Worm (Caenorhabditis elegans) whole organism, late embryonic: ENCODE measurements around the gene dhs-13.
A peak's percentile ranks its signal among the peaks of the same experiment; 100 is the strongest.

Experiments
- C08G9.2 ChIP-seq: sonication (generic microtip); optimal IDR thresholded peaks from 2 replicates; lab custom pipeline; 2016; ENCODE audit warnings: mild to moderate bottlenecking, missing genetic modification characterization, moderate library complexity, missing compliant biosample characterization
- F13H6.1 ChIP-seq: sonication (generic microtip); optimal IDR thresholded peaks from 2 replicates; lab custom pipeline; 2016; ENCODE audit warnings: missing genetic modification characterization, missing compliant biosample characterization
- K02D7.2 ChIP-seq: sonication (generic microtip); optimal IDR thresholded peaks from 2 replicates; lab custom pipeline; 2017; ENCODE audit warnings: mild to moderate bottlenecking, missing genetic modification characterization, missing compliant biosample characterization
- T23F11.4 ChIP-seq: fragments of 200-800 bp; sonication (Bioruptor generic); optimal IDR thresholded peaks from 2 replicates; lab custom pipeline; 2018; ENCODE audit warnings: mild to moderate bottlenecking, missing genetic modification characterization, missing compliant biosample characterization
- ahr-1 ChIP-seq: sonication (generic microtip); optimal IDR thresholded peaks from 2 replicates; lab custom pipeline; 2016; ENCODE audit warnings: missing genetic modification characterization, missing compliant biosample characterization
- ceh-14 ChIP-seq: sonication (generic microtip); optimal IDR thresholded peaks from 2 replicates; lab custom pipeline; 2016; ENCODE audit warnings: missing genotype, missing genetic modification characterization, missing compliant biosample characterization
- ceh-18 ChIP-seq: sonication (generic microtip); optimal IDR thresholded peaks from 2 replicates; lab custom pipeline; 2016; ENCODE audit warnings: missing genetic modification characterization, missing compliant biosample characterization
- ceh-19 ChIP-seq: fragments of 200-800 bp; sonication (Bioruptor generic); optimal IDR thresholded peaks from 2 replicates; lab custom pipeline; 2018; ENCODE audit warnings: mild to moderate bottlenecking, missing genetic modification characterization, missing compliant biosample characterization
- ceh-22 ChIP-seq: sonication (generic microtip); optimal IDR thresholded peaks from 2 replicates; lab custom pipeline; 2017; ENCODE audit warnings: missing biosample characterization, missing genetic modification characterization
- ceh-31 ChIP-seq: sonication (generic microtip); optimal IDR thresholded peaks from 2 replicates; lab custom pipeline; 2016; ENCODE audit warnings: missing genetic modification characterization, missing compliant biosample characterization
- ceh-34 ChIP-seq: sonication (generic microtip); optimal IDR thresholded peaks from 2 replicates; lab custom pipeline; 2016; ENCODE audit warnings: mild to moderate bottlenecking, missing genetic modification characterization, missing compliant biosample characterization
- ceh-48 ChIP-seq: sonication (generic microtip); optimal IDR thresholded peaks from 2 replicates; lab custom pipeline; 2016; ENCODE audit warnings: missing genetic modification characterization, inconsistent platforms, missing compliant biosample characterization
- ceh-9 ChIP-seq: sonication (generic microtip); optimal IDR thresholded peaks from 2 replicates; lab custom pipeline; 2016; ENCODE audit warnings: mild to moderate bottlenecking, missing genetic modification characterization, inconsistent platforms, missing compliant biosample characterization
- che-1 ChIP-seq: sonication (generic microtip); optimal IDR thresholded peaks from 2 replicates; lab custom pipeline; 2016; ENCODE audit warnings: mild to moderate bottlenecking, missing genetic modification characterization, missing compliant biosample characterization
- dmd-4 ChIP-seq: sonication (generic microtip); optimal IDR thresholded peaks from 2 replicates; lab custom pipeline; 2016; ENCODE audit warnings: borderline replicate concordance, missing genetic modification characterization, missing compliant biosample characterization
- elt-2 ChIP-seq: sonication (generic microtip); optimal IDR thresholded peaks from 2 replicates; lab custom pipeline; 2016; ENCODE audit warnings: missing genetic modification reagents, missing genetic modification characterization, missing compliant biosample characterization
- elt-4 ChIP-seq: sonication (generic microtip); optimal IDR thresholded peaks from 2 replicates; lab custom pipeline; 2016; ENCODE audit warnings: missing genetic modification characterization, missing compliant biosample characterization
- fkh-10 ChIP-seq: fragments of 150-350 bp; optimal IDR thresholded peaks from 2 replicates; lab custom pipeline; 2014; ENCODE audit warnings: missing biosample characterization, missing genetic modification reagents, missing genetic modification characterization
- fkh-6 ChIP-seq: sonication (generic microtip); optimal IDR thresholded peaks from 2 replicates; lab custom pipeline; 2016; ENCODE audit warnings: missing genetic modification characterization, missing compliant biosample characterization
- gmeb-2 ChIP-seq: sonication (generic microtip); optimal IDR thresholded peaks from 2 replicates; lab custom pipeline; 2016; ENCODE audit warnings: missing genetic modification characterization, inconsistent platforms, missing compliant biosample characterization
- hlh-15 ChIP-seq: sonication (generic microtip); optimal IDR thresholded peaks from 2 replicates; lab custom pipeline; 2016; ENCODE audit warnings: missing genetic modification characterization, missing compliant biosample characterization
- hlh-30 ChIP-seq: sonication (generic microtip); optimal IDR thresholded peaks from 2 replicates; lab custom pipeline; 2017; ENCODE audit warnings: antibody characterized with exemption, missing genetic modification characterization, missing compliant biosample characterization; ENCODE audit not compliant: insufficient read depth
- hlh-6 ChIP-seq: sonication (generic microtip); optimal IDR thresholded peaks from 2 replicates; lab custom pipeline; 2016; ENCODE audit warnings: missing genotype, missing genetic modification characterization, missing compliant biosample characterization
- lim-6 ChIP-seq: sonication (generic microtip); optimal IDR thresholded peaks from 2 replicates; lab custom pipeline; 2016; ENCODE audit warnings: missing genetic modification characterization, missing compliant biosample characterization
- lin-11 ChIP-seq: fragments of 200-800 bp; sonication (Bioruptor generic); optimal IDR thresholded peaks from 2 replicates; lab custom pipeline; 2018; ENCODE audit warnings: mild to moderate bottlenecking, missing genetic modification characterization, missing compliant biosample characterization
- mec-3 ChIP-seq: sonication (generic microtip); optimal IDR thresholded peaks from 2 replicates; lab custom pipeline; 2016; ENCODE audit warnings: borderline replicate concordance, missing genetic modification characterization, missing compliant biosample characterization
- npax-4 ChIP-seq: sonication (generic microtip); optimal IDR thresholded peaks from 2 replicates; lab custom pipeline; 2016; ENCODE audit warnings: missing genetic modification characterization, missing compliant biosample characterization
- pat-9 ChIP-seq: fragments of 200-800 bp; sonication (Bioruptor generic); optimal IDR thresholded peaks from 2 replicates; lab custom pipeline; 2018; ENCODE audit warnings: mild to moderate bottlenecking, missing genetic modification characterization, moderate library complexity, missing compliant biosample characterization
- pha-4 ChIP-seq: fragments of 150-350 bp; optimal IDR thresholded peaks from 2 replicates; lab custom pipeline; 2018; ENCODE audit warnings: missing biosample characterization, missing genetic modification reagents, missing genetic modification characterization
- pqm-1 ChIP-seq: sonication (generic microtip); optimal IDR thresholded peaks from 2 replicates; lab custom pipeline; 2016; ENCODE audit warnings: missing genetic modification characterization, missing compliant biosample characterization
- pros-1 ChIP-seq: fragments of 150-350 bp; optimal IDR thresholded peaks from 2 replicates; lab custom pipeline; 2014; ENCODE audit warnings: missing biosample characterization, missing genetic modification reagents, missing genetic modification characterization
- sox-2 ChIP-seq: fragments of 200-800 bp; sonication (Bioruptor generic); IDR thresholded peaks from 2 replicates; pipeline ENCODE4 v1.3.6; 2022; ENCODE audit warnings: missing genetic modification reagents, missing genetic modification characterization, missing compliant biosample characterization
- sox-4 ChIP-seq: sonication (generic microtip); optimal IDR thresholded peaks from 2 replicates; lab custom pipeline; 2017; ENCODE audit warnings: mild to moderate bottlenecking, missing genetic modification characterization, inconsistent platforms, missing compliant biosample characterization
- tbx-2 ChIP-seq: sonication (generic microtip); optimal IDR thresholded peaks from 2 replicates; lab custom pipeline; 2016; ENCODE audit warnings: missing genetic modification characterization, missing compliant biosample characterization
- tbx-7 ChIP-seq: sonication (generic microtip); optimal IDR thresholded peaks from 2 replicates; lab custom pipeline; 2016; ENCODE audit warnings: missing genotype, missing genetic modification characterization, missing compliant biosample characterization
- unc-3 ChIP-seq, 2 experiments: fragments of 200-800 bp in 1 of 2; sonication (Bioruptor generic) in 1 of 2; sonication (generic microtip) in 1 of 2; conservative IDR thresholded peaks in 1 of 2; optimal IDR thresholded peaks in 1 of 2; 2 replicates each; pipeline versions ENCODE4 v1.3.6 to Lab custom; 2016 to 2022; ENCODE audit warnings: missing compliant biosample characterization in 2 of 2, missing genetic modification characterization in 2 of 2, missing genetic modification reagents in 1 of 2
- unc-42 ChIP-seq: sonication (generic microtip); optimal IDR thresholded peaks from 2 replicates; lab custom pipeline; 2016; ENCODE audit warnings: missing genotype, missing genetic modification characterization, missing compliant biosample characterization
- unc-86 ChIP-seq: sonication (generic microtip); optimal IDR thresholded peaks from 2 replicates; lab custom pipeline; 2016; ENCODE audit warnings: missing genetic modification characterization, missing compliant biosample characterization
- ztf-16 ChIP-seq: sonication (generic microtip); optimal IDR thresholded peaks from 2 replicates; lab custom pipeline; 2017; ENCODE audit warnings: missing genetic modification characterization, missing compliant biosample characterization

dhs-13 gene

DNA sequence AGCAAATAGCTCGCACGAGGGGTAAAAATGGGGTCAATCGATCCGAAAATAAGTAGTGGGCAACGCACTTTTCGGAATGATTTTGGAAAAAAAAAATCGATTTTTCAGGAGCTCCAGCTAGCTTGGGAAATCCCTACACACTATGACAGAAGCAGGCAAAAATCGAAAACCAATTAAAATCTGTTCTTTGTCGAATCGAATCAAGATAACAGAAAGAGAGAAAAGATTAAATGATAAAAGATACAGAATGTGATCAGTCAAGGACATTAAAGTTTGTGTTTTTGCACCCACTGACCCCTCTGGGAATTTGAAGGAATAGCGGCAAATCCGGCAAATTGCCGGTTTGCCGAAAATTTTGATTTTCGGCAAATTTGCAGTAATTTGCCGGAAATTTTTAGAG lies 4.1 kb downstream of the dhs-13 start:
- TF ChIP-seq pat-9 (tag; lab: Kevin White, UChicago), result no peak
- TF ChIP-seq unc-86 (tag; lab: Kevin White, UChicago), result no peak
- no peak for TF ChIP-seq elt-4
- no peak for TF ChIP-seq lim-6 (tag; lab: Kevin White, UChicago)
- TF ChIP-seq fkh-10 (GFP tag; lab: Kevin White, UChicago), result no peak
- TF ChIP-seq ztf-16 (tag; lab: Kevin White, UChicago), result no peak
- TF ChIP-seq hlh-6 (tag; lab: Kevin White, UChicago), result no peak
- TF ChIP-seq ceh-22 (tag; lab: Kevin White, UChicago), result no peak
- TF ChIP-seq ceh-48, result no peak
- no peak for TF ChIP-seq ahr-1 (tag; lab: Kevin White, UChicago)
- TF ChIP-seq sox-2 (GFP tag; lab: Robert Waterston, UW), result no peak
- no peak for TF ChIP-seq C08G9.2 (tag; lab: Kevin White, UChicago)
- TF ChIP-seq unc-42 (tag; lab: Kevin White, UChicago), result no peak
- no peak for TF ChIP-seq tbx-7 (tag; lab: Kevin White, UChicago)
- TF ChIP-seq che-1 (tag; lab: Kevin White, UChicago), result no peak
- TF ChIP-seq lin-11 (tag; lab: Kevin White, UChicago), result no peak

DNA sequence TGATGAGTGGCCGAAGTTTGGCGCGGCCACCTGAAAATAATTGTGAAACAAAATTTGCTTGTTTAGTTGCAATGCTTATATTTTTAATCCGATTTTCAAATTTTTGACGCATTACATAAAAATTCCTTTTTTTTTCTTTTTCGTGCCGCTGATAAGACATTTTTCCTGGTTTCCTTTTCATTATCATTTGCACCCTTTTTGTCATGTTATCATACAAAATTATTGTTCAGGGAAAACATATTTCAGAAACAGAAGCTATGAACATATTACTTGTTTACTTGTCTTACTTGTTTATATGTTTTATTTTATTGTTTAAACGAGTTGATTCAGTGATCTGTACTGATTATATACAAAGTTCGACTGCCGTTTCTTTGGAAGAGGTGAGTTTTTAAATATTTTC lies 10.9 kb downstream of the dhs-13 start, which contains the start of gene clec-205:
clec-205 (plus strand) TSS at position 212 of the 400 bp plus-strand sequence.
- TF ChIP-seq gmeb-2 (tag; lab: Kevin White, UChicago) (no peak), elt-4 (no peak), elt-2 (tag; lab: Kevin White, UChicago) (peak; percentile 10)
- TF ChIP-seq, all 69 proteins: peak for 1

DNA sequence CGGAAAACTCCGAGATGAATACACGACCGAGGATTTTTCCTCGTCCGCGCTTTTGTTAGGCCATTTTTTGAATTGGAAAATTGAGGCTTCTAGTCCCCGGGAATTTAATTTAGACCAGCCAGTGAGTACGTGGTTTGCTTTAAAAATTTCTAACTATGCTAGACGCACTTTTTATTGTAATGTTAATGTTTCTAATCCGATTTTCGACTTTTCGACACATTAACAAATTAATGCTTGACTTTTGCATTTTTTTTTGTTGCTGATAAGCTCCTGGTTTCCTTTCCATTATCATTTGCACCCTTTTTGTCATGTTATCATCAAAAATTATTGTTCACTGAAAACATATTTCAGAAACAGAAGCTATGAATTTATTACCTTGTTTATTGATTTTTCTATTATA lies 14.7 kb downstream of the dhs-13 start, which contains the start of gene clec-204:
clec-204 (plus strand) TSS at position 301 of the 400 bp plus-strand sequence.
- TF ChIP-seq ahr-1 (tag; lab: Kevin White, UChicago), result no peak
- no peak for TF ChIP-seq hlh-15 (tag; lab: Kevin White, UChicago)
- TF ChIP-seq fkh-6, result no peak
- TF ChIP-seq ceh-9 (tag; lab: Kevin White, UChicago), result no peak

DNA sequence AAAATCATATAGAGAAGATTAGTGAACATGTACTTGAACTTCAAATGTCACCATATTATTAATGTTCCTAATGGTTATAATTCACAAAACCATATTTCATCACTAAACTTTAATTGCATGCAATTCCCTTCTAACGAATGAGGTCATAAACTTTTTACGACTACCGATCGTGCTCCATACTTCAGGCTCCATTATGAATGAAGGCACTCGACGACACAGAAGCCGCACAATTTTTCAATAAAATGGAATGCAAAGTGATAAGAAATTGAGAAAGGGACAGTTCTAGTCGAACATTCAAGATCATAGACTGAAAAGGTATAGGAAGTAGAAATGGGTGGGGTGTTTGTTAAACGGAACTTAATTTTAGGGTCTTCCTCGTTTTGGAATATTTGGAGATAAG lies 15.4 kb downstream of the dhs-13 start:
- TF ChIP-seq npax-4 (no peak), ceh-34 (tag; lab: Kevin White, UChicago) (no peak), hlh-30 (no peak), F13H6.1 (tag; lab: Kevin White, UChicago) (no peak), unc-86 (tag; lab: Kevin White, UChicago) (no peak), sox-4 (no peak), sox-2 (GFP tag; lab: Robert Waterston, UW) (no peak), pha-4 (tag; lab: Kevin White, UChicago) (no peak), pqm-1 (tag; lab: Kevin White, UChicago) (no peak), T23F11.4 (GFP tag; lab: Kevin White, UChicago) (no peak), unc-3 (GFP tag; conservative IDR thresholded peaks at IDR 0.05; lab: Robert Waterston, UW) (no peak), unc-3 (tag; optimal IDR thresholded peaks at IDR 0.05; lab: Kevin White, UChicago) (no peak), ceh-31 (tag; lab: Kevin White, UChicago) (no peak), hlh-6 (tag; lab: Kevin White, UChicago) (no peak), gmeb-2 (tag; lab: Kevin White, UChicago) (no peak), tbx-7 (tag; lab: Kevin White, UChicago) (no peak), tbx-2 (tag; lab: Kevin White, UChicago) (no peak), ceh-19 (no peak)

DNA sequence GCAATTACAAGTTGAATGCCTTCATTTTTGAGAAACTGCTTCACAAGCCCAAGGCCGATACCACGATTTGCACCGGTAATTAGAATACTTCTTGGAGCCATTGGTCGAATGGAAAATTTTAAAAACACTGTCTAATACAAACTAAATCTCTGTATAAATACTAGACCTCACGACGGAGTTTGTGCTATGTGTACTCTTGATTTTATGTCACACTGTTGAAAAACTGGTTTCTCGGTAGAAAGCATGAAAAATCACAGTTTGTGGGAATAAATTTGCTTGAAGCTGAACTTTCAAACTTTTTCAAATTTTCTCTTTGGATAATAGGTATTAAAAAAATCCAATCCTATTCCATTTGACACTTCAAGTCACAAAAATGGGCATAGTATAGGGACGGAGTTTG lies 15.9 kb downstream of the dhs-13 start, which contains the start of gene ZK697.14:
ZK697.14 (minus strand) TSS at position 101 of the 400 bp plus-strand sequence.
- TF ChIP-seq K02D7.2 (tag; lab: Kevin White, UChicago) (no peak), ceh-14 (tag; lab: Kevin White, UChicago) (no peak), dmd-4 (tag; lab: Kevin White, UChicago) (no peak), pros-1 (tag; lab: Kevin White, UChicago) (no peak), hlh-30 (no peak), mec-3 (tag; lab: Kevin White, UChicago) (no peak), gmeb-2 (tag; lab: Kevin White, UChicago) (no peak), ceh-18 (tag; lab: Kevin White, UChicago) (no peak), ceh-34 (tag; lab: Kevin White, UChicago) (no peak)
